Fruit fly (Drosophila melanogaster): Measurements from ENCODE around the gene Ugt35B1.

Ugt35B1 gene

DNA sequence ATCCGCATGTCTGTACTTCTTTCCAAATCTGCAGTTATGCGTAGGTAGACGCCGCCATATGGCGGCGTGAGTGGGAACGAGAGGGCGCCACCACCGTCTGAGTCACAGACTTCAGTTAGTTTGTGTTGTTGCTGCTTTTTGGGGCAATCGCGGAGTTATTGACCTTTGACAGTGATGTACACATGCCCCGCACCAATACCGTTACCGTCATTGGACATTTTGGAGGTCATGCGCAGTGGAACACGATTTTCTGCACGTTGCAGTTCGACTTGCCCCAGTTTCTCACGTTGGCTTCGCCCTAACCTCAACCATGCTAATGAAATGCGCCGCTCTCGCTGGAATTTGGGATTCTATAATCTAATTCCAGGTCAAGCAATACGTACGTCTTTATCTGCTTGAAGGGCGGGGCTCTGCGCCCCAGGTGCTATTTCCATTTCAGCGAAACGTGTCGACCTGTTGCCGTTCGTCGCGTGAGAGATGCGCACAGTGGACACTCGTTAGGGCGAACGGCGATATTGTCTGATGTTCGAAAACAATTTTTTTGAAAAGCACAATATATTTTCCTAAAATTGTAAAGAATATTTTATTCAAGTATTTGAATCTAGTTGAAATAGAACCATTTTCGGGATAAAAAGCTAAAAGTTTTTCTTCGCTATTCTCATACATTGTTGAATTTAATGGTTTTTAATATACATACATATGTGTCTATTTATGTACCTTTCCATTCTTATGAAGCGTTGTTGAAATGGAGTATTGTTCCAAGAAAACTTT lies 41.4 kb upstream of the Ugt35B1 start (continued):
- TF ChIP-seq CG8924 (tag; optimal IDR thresholded peaks at IDR 0.05) = peak; percentile 46
- peak; percentile 69 for TF ChIP-seq sob (GFP tag; IDR thresholded peaks at IDR 0.05)
- no peak for TF ChIP-seq CG15601 (tag; optimal IDR thresholded peaks at IDR 0.05)
- peak; percentile 11 for TF ChIP-seq fd102C (GFP tag; optimal IDR thresholded peaks at IDR 0.05)
- TF ChIP-seq Atf3 (GFP tag; optimal IDR thresholded peaks at IDR 0.05) = peak; percentile 33
- peak; percentile 68 for TF ChIP-seq bab2 (GFP tag; optimal IDR thresholded peaks at IDR 0.05)
- peak; percentile 90 for TF ChIP-seq slbo (GFP tag; IDR thresholded peaks at IDR 0.05)
- peak; percentile 64 for TF ChIP-seq Dek (tag; optimal IDR thresholded peaks at IDR 0.05)
- peak; percentile 82 for TF ChIP-seq CG6689 (GFP tag; IDR thresholded peaks at IDR 0.05)
- peak; percentile 39 for TF ChIP-seq trem (tag; optimal IDR thresholded peaks at IDR 0.05)
- TF ChIP-seq CG6854 (GFP tag; optimal IDR thresholded peaks at IDR 0.05) = peak; percentile 9
- peak; percentile 68 for TF ChIP-seq mirr (GFP tag; optimal IDR thresholded peaks at IDR 0.05)
- TF ChIP-seq Ets97D (GFP tag; optimal IDR thresholded peaks at IDR 0.05) = peak; percentile 30
- peak; percentile 95 for TF ChIP-seq Med (GFP tag)
- TF ChIP-seq en (GFP tag; optimal IDR thresholded peaks at IDR 0.05) = no peak
- TF ChIP-seq Lpt (GFP tag; optimal IDR thresholded peaks at IDR 0.05) = no peak
- TF ChIP-seq NFAT (GFP tag; IDR thresholded peaks at IDR 0.05) = peak; percentile 87
- peak; percentile 77 for TF ChIP-seq CG34422 (GFP tag; IDR thresholded peaks at IDR 0.05)
- TF ChIP-seq vvl (GFP tag; IDR thresholded peaks at IDR 0.05) = peak; percentile 81
- peak; percentile 74 to 81 for TF ChIP-seq Pdp1 (GFP tag; optimal IDR thresholded peaks at IDR 0.05)
- peak; percentile 53 for TF ChIP-seq CG10267 (tag; optimal IDR thresholded peaks at IDR 0.05)
- TF ChIP-seq CG14710 (tag; optimal IDR thresholded peaks at IDR 0.05) = peak; percentile 40
- TF ChIP-seq Awh (GFP tag; IDR thresholded peaks at IDR 0.05) = 0 out of 2 replicates have a peak, but pooled peaks have one; percentile 11
- peak; percentile 48 for TF ChIP-seq Atf-2 (GFP tag; optimal IDR thresholded peaks at IDR 0.05)
- TF ChIP-seq rib (GFP tag; IDR thresholded peaks at IDR 0.05) = peak; percentile 65; the same call in 1 of the 2 replicates
- peak; percentile 65 for TF ChIP-seq ci (GFP tag; IDR thresholded peaks at IDR 0.05)
- TF ChIP-seq wek (GFP tag; optimal IDR thresholded peaks at IDR 0.05) = no peak
- peak; percentile 83 for TF ChIP-seq CG4820 (GFP tag; optimal IDR thresholded peaks at IDR 0.05)
- TF ChIP-seq Ada2b (GFP tag; IDR thresholded peaks at IDR 0.05) = peak; percentile 73
- no peak for TF ChIP-seq CG4328 (GFP tag; optimal IDR thresholded peaks at IDR 0.05)
- TF ChIP-seq CG11398 (GFP tag; optimal IDR thresholded peaks at IDR 0.05) = peak; percentile 28
- TF ChIP-seq Usf (GFP tag; optimal IDR thresholded peaks at IDR 0.05) = peak; percentile 20
- peak; percentile 25 for TF ChIP-seq BtbVII (GFP tag; optimal IDR thresholded peaks at IDR 0.05)
- TF ChIP-seq CG10209 (GFP tag; optimal IDR thresholded peaks at IDR 0.05) = peak; percentile 57
- peak; percentile 73 for TF ChIP-seq NfI (GFP tag; optimal IDR thresholded peaks at IDR 0.05)
- TF ChIP-seq D19A (tag; optimal IDR thresholded peaks at IDR 0.05) = peak; percentile 55
- TF ChIP-seq esg (GFP tag; conservative IDR thresholded peaks at IDR 0.05) = peak; percentile 52
- TF ChIP-seq CG6813 (GFP tag; optimal IDR thresholded peaks at IDR 0.05) = no peak
- TF ChIP-seq zfh2 (GFP tag; optimal IDR thresholded peaks at IDR 0.05) = peak; percentile 81
- TF ChIP-seq CG30020 (tag; optimal IDR thresholded peaks at IDR 0.05) = peak; percentile 10
- peak; percentile 41 for TF ChIP-seq CG3407 (GFP tag; optimal IDR thresholded peaks at IDR 0.05)
- TF ChIP-seq CG2678 (tag; optimal IDR thresholded peaks at IDR 0.05) = peak; percentile 76
- TF ChIP-seq Adf1 (GFP tag; IDR thresholded peaks at IDR 0.05) = peak; percentile 33; the same call in 1 of the 2 replicates
- no peak for TF ChIP-seq fru (optimal IDR thresholded peaks at IDR 0.05)
- TF ChIP-seq dysf (GFP tag; IDR thresholded peaks at IDR 0.05) = peak; percentile 82
- no peak for TF ChIP-seq vnd (GFP tag; IDR thresholded peaks at IDR 0.05; ENCODE audit: partially characterized antibody)
- TF ChIP-seq odd (GFP tag; optimal IDR thresholded peaks at IDR 0.05) = no peak
- peak; percentile 58 for TF ChIP-seq Myb (GFP tag; optimal IDR thresholded peaks at IDR 0.05)
- TF ChIP-seq Stat92E (GFP tag; optimal IDR thresholded peaks at IDR 0.05) = no peak
